Fruit fly (Drosophila melanogaster) whole organism, embryonic: ENCODE measurements around the gene CG2059.

Source experiments
- Abd-B ChIP-seq: fragments of 200-800 bp; sonication (Bioruptor generic); optimal IDR thresholded peaks from 2 replicates; lab custom pipeline; 2018; ENCODE audit warnings: missing biosample characterization, mild to moderate bottlenecking, missing genetic modification characterization, moderate library complexity
- B-H2 ChIP-seq: fragments of 200-800 bp; sonication (Bioruptor generic); optimal IDR thresholded peaks from 2 replicates; lab custom pipeline; 2018; ENCODE audit warnings: missing biosample characterization, mild to moderate bottlenecking, missing genetic modification characterization
- CG10543 ChIP-seq: fragments of 200-800 bp; sonication (Bioruptor generic); optimal IDR thresholded peaks from 3 replicates; lab custom pipeline; 2017; ENCODE audit warnings: missing biosample characterization, mild to moderate bottlenecking, missing genetic modification characterization, moderate library complexity
- CG12071 ChIP-seq: fragments of 200-800 bp; sonication (Bioruptor generic); optimal IDR thresholded peaks from 3 replicates; lab custom pipeline; 2018; ENCODE audit warnings: missing biosample characterization, mild to moderate bottlenecking, missing genetic modification characterization
- CG12219 ChIP-seq: fragments of 200-800 bp; sonication (Bioruptor generic); optimal IDR thresholded peaks from 3 replicates; lab custom pipeline; 2018; ENCODE audit warnings: missing biosample characterization, mild to moderate bottlenecking, missing genetic modification characterization
- CG12942 ChIP-seq: fragments of 200-800 bp; sonication (Bioruptor generic); optimal IDR thresholded peaks from 3 replicates; lab custom pipeline; 2016; ENCODE audit warnings: missing biosample characterization, missing genetic modification characterization
- CG13123 ChIP-seq: fragments of 200-800 bp; sonication (Bioruptor generic); optimal IDR thresholded peaks from 2 replicates; lab custom pipeline; 2016; ENCODE audit warnings: missing biosample characterization, missing genetic modification characterization
- CG15696 ChIP-seq: fragments of 200-800 bp; sonication (Bioruptor generic); optimal IDR thresholded peaks from 2 replicates; lab custom pipeline; 2019; ENCODE audit warnings: missing biosample characterization, mild to moderate bottlenecking, missing genetic modification characterization, moderate library complexity
- CG18262 ChIP-seq: fragments of 200-800 bp; optimal IDR thresholded peaks from 3 replicates; lab custom pipeline; 2019; ENCODE audit warnings: missing biosample characterization, mild to moderate bottlenecking, missing genetic modification characterization, moderate library complexity
- CG2116 ChIP-seq: fragments of 200-800 bp; sonication (Bioruptor generic); optimal IDR thresholded peaks from 3 replicates; lab custom pipeline; 2018; ENCODE audit warnings: missing biosample characterization, mild to moderate bottlenecking, missing genetic modification characterization
- CG2129 ChIP-seq: fragments of 200-800 bp; sonication (Bioruptor generic); IDR thresholded peaks from 2 replicates; pipeline ENCODE4 v1.3.6; 2022; ENCODE audit warnings: missing biosample characterization, missing genetic modification characterization; ENCODE audit not compliant: partially characterized antibody
- CG2875 ChIP-seq: fragments of 200-800 bp; sonication (Bioruptor generic); optimal IDR thresholded peaks from 2 replicates; lab custom pipeline; 2017; ENCODE audit warnings: missing biosample characterization, mild to moderate bottlenecking, missing genetic modification characterization, missing genetic modification reagents
- CG31224 ChIP-seq: fragments of 200-800 bp; sonication (Bioruptor generic); IDR thresholded peaks from 2 replicates; pipeline ENCODE4 v1.3.6; 2022; ENCODE audit warnings: missing biosample characterization, missing genetic modification characterization
- CG32532 ChIP-seq: fragments of 200-800 bp; sonication (Bioruptor generic); IDR thresholded peaks from 2 replicates; pipeline ENCODE4 v1.3.6; 2022; ENCODE audit warnings: missing biosample characterization, missing genetic modification characterization
- CG3281 ChIP-seq: fragments of 200-800 bp; sonication (Bioruptor generic); optimal IDR thresholded peaks from 3 replicates; lab custom pipeline; 2017; ENCODE audit warnings: missing biosample characterization, mild to moderate bottlenecking, missing genetic modification characterization
- CG43689 ChIP-seq: fragments of 200-800 bp; sonication (Bioruptor generic); IDR thresholded peaks from 2 replicates; pipeline ENCODE4 v1.3.6; 2022; ENCODE audit warnings: missing biosample characterization, missing genetic modification characterization
- CG6254 ChIP-seq: fragments of 200-800 bp; sonication (Bioruptor generic); optimal IDR thresholded peaks from 3 replicates; lab custom pipeline; 2017; ENCODE audit warnings: mild to moderate bottlenecking, missing biosample characterization, missing genetic modification reagents, missing genetic modification characterization
- Dek ChIP-seq: fragments of 200-800 bp; sonication (Bioruptor generic); optimal IDR thresholded peaks from 3 replicates; lab custom pipeline; 2019; ENCODE audit warnings: missing biosample characterization, mild to moderate bottlenecking, missing genetic modification characterization, moderate library complexity
- Dll ChIP-seq: fragments of 200-800 bp; sonication (Bioruptor generic); IDR thresholded peaks from 4 replicates; pipeline ENCODE4 v1.3.6; 2022; ENCODE audit warnings: missing biosample characterization, missing genetic modification characterization; ENCODE audit not compliant: partially characterized antibody
- Drgx ChIP-seq: fragments of 200-800 bp; sonication (Bioruptor generic); IDR thresholded peaks from 2 replicates; pipeline ENCODE4 v1.3.6; 2022; ENCODE audit warnings: missing biosample characterization, missing genetic modification characterization
- E2f1 ChIP-seq: fragments of 200-800 bp; sonication (Bioruptor generic); IDR thresholded peaks from 2 replicates; pipeline ENCODE4 v1.3.6; 2022; ENCODE audit warnings: missing biosample characterization, missing genetic modification characterization
- E2f2 ChIP-seq: fragments of 200-800 bp; sonication (Bioruptor generic); IDR thresholded peaks from 2 replicates; pipeline ENCODE4 v1.3.6; 2022; ENCODE audit warnings: missing biosample characterization, missing genetic modification characterization
- Fer1 ChIP-seq: fragments of 200-800 bp; sonication (Bioruptor generic); optimal IDR thresholded peaks from 2 replicates; lab custom pipeline; 2017; ENCODE audit warnings: missing biosample characterization, mild to moderate bottlenecking, missing genetic modification characterization
- H2.0 ChIP-seq: fragments of 200-800 bp; sonication (Bioruptor generic); IDR thresholded peaks from 2 replicates; pipeline ENCODE4 v1.3.6; 2022; ENCODE audit warnings: missing biosample characterization, missing genetic modification characterization
- HHEX ChIP-seq: fragments of 200-800 bp; sonication (Bioruptor generic); optimal IDR thresholded peaks from 3 replicates; lab custom pipeline; 2017; ENCODE audit warnings: missing biosample characterization, mild to moderate bottlenecking, missing genetic modification characterization, missing genetic modification reagents
- Hey ChIP-seq: fragments of 200-800 bp; sonication (Bioruptor generic); optimal IDR thresholded peaks from 3 replicates; lab custom pipeline; 2018; ENCODE audit warnings: missing biosample characterization, mild to moderate bottlenecking, missing genetic modification characterization
- Hr78 ChIP-seq, 2 experiments: fragments of 200-800 bp in 1 of 2; fragments of >200 bp in 1 of 2; sonication (Bioruptor generic) in 1 of 2; optimal IDR thresholded peaks; 2 replicates each; lab custom pipeline; 2017 to 2019; ENCODE audit warnings: missing biosample characterization in 2 of 2, missing genetic modification characterization in 2 of 2, mild to moderate bottlenecking in 1 of 2, moderate library complexity in 1 of 2
- NK7.1 ChIP-seq: fragments of 200-800 bp; sonication (Bioruptor generic); optimal IDR thresholded peaks from 3 replicates; lab custom pipeline; 2016; ENCODE audit warnings: missing biosample characterization, missing genetic modification characterization
- Nf-YA ChIP-seq: fragments of 200-800 bp; sonication (Bioruptor generic); IDR thresholded peaks from 2 replicates; pipeline ENCODE4 v1.3.6; 2022; ENCODE audit warnings: missing biosample characterization, missing genetic modification characterization
- TFAM ChIP-seq: fragments of 200-800 bp; sonication (Bioruptor generic); optimal IDR thresholded peaks from 2 replicates; lab custom pipeline; 2017; ENCODE audit warnings: missing biosample characterization, missing genetic modification characterization, inconsistent platforms
- ac ChIP-seq: fragments of 200-800 bp; sonication (Bioruptor generic); optimal IDR thresholded peaks from 3 replicates; lab custom pipeline; 2017; ENCODE audit warnings: missing biosample characterization, mild to moderate bottlenecking, missing genetic modification characterization
- amos ChIP-seq: fragments of 200-800 bp; sonication (Bioruptor generic); IDR thresholded peaks from 2 replicates; pipeline ENCODE4 v1.3.6; 2022; ENCODE audit warnings: missing biosample characterization, missing genetic modification characterization; ENCODE audit not compliant: partially characterized antibody
- chif ChIP-seq, 2 experiments: fragments of 200-800 bp; sonication (Bioruptor generic); optimal IDR thresholded peaks; 3 replicates each; lab custom pipeline; 2016; ENCODE audit warnings: missing biosample characterization in 2 of 2, missing genetic modification characterization in 2 of 2
- fu2 ChIP-seq: fragments of 200-800 bp; sonication (Bioruptor generic); optimal IDR thresholded peaks from 2 replicates; lab custom pipeline; 2016; ENCODE audit warnings: missing biosample characterization, missing genetic modification characterization
- gce ChIP-seq: fragments of 200-800 bp; sonication (Bioruptor generic); IDR thresholded peaks from 3 replicates; pipeline ENCODE4 v1.3.6; 2022; ENCODE audit warnings: missing biosample characterization, missing genetic modification characterization
- gcm ChIP-seq: fragments of 200-800 bp; sonication (Bioruptor generic); optimal IDR thresholded peaks from 2 replicates; lab custom pipeline; 2019; ENCODE audit warnings: missing biosample characterization, mild to moderate bottlenecking, missing genetic modification characterization, moderate library complexity
- hbn ChIP-seq: fragments of 200-800 bp; sonication (Bioruptor generic); IDR thresholded peaks from 2 replicates; pipeline ENCODE4 v1.3.6; 2022; ENCODE audit warnings: missing biosample characterization, missing genetic modification characterization; ENCODE audit not compliant: partially characterized antibody
- her ChIP-seq: fragments of 200-800 bp; sonication (Bioruptor generic); optimal IDR thresholded peaks from 2 replicates; lab custom pipeline; 2016; ENCODE audit warnings: missing biosample characterization, missing genetic modification characterization
- jing ChIP-seq: fragments of 200-800 bp; sonication (Bioruptor generic); optimal IDR thresholded peaks from 2 replicates; lab custom pipeline; 2018; ENCODE audit warnings: missing biosample characterization, mild to moderate bottlenecking, missing genetic modification characterization
- jumu ChIP-seq: fragments of 200-800 bp; sonication (Bioruptor generic); optimal IDR thresholded peaks from 3 replicates; lab custom pipeline; 2016; ENCODE audit warnings: missing biosample characterization, missing genetic modification characterization
- mirr ChIP-seq: fragments of 200-800 bp; sonication (Bioruptor generic); optimal IDR thresholded peaks from 3 replicates; lab custom pipeline; 2018; ENCODE audit warnings: missing biosample characterization, mild to moderate bottlenecking, missing genetic modification characterization
- oc ChIP-seq: fragments of 200-800 bp; sonication (Bioruptor generic); optimal IDR thresholded peaks from 2 replicates; lab custom pipeline; 2018; ENCODE audit warnings: missing biosample characterization, mild to moderate bottlenecking, missing genetic modification characterization, moderate library complexity
- org-1 ChIP-seq: fragments of 200-800 bp; sonication (Bioruptor generic); optimal IDR thresholded peaks from 2 replicates; lab custom pipeline; 2017; ENCODE audit warnings: missing biosample characterization, missing genetic modification characterization
- pan ChIP-seq, 4 experiments: fragments of >200 bp in 3 of 4; fragments of 200-800 bp in 1 of 4; sonication (Bioruptor generic) in 1 of 4; optimal IDR thresholded peaks in 3 of 4; IDR thresholded peaks in 1 of 4; 2 replicates each; pipeline versions ENCODE4 v1.3.6 to Lab custom; 2017 to 2022; ENCODE audit warnings: missing biosample characterization in 2 of 4, missing genetic modification characterization in 2 of 4, mixed read lengths in 1 of 4
- sr ChIP-seq: fragments of 200-800 bp; sonication (Bioruptor generic); IDR thresholded peaks from 3 replicates; pipeline ENCODE4 v1.3.6; 2022; ENCODE audit warnings: missing biosample characterization, missing genetic modification characterization
- ssp ChIP-seq: fragments of 200-800 bp; sonication (Bioruptor generic); IDR thresholded peaks from 2 replicates; pipeline ENCODE4 v1.3.6; 2022; ENCODE audit warnings: missing biosample characterization, missing genetic modification characterization
- stwl ChIP-seq: fragments of 200-800 bp; sonication (Bioruptor generic); optimal IDR thresholded peaks from 3 replicates; lab custom pipeline; 2018; ENCODE audit warnings: missing biosample characterization, mild to moderate bottlenecking, missing genetic modification characterization, moderate library complexity
- vfl ChIP-seq: fragments of 200-800 bp; sonication (Bioruptor generic); optimal IDR thresholded peaks from 2 replicates; lab custom pipeline; 2016; ENCODE audit warnings: missing biosample characterization, missing genetic modification characterization
- wdn ChIP-seq: fragments of 200-800 bp; sonication (Bioruptor generic); IDR thresholded peaks from 2 replicates; pipeline ENCODE4 v1.3.6; 2022; ENCODE audit warnings: missing biosample characterization, missing genetic modification characterization

Gene CG2059

DNA sequence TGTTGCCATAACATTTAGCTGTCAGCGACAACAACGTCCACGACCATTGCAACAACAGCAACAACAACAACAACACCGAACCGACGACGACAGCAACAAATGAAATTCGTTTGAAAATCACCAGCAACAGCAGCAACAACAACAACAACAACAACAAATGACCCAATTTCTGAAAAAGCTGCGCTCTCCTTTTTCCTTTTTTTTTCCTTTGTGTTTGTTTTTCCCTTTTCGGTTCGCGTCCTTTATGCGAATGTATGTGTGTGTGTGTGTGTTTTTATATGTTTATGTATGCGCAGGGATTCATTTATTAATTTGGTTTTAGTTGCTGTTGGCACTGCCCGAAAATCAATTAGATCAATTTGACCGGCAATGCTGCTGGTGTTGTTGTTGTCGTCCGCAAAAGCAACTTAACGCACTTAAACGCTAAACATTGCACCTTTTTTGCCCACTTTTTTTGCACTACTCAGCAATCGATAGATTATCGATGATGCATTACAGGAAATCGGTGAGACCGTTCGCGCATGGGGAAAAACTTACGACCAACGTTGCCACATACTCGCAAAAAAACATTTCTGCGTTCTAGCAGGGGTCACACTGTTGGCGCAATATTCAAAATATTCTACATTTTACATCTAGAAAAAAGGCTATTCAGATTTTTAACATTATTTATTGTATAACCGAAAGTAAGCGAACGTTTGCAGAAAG, 4.8 kb downstream of the CG2059 start, which contains the start of gene unc-119 (continued):
- TF ChIP-seq H2.0 (GFP tag; lab: Robert Waterston, UW) (no peak), pan (optimal IDR thresholded peaks at IDR 0.05; lab: Kevin White, UChicago) (no peak), pan (GFP tag; optimal IDR thresholded peaks at IDR 0.05 in 1 of 2, IDR thresholded peaks at IDR 0.05 in 1 of 2) (no peak), Fer1 (GFP tag; lab: Kevin White, UChicago) (peak; percentile 15), jumu (GFP tag; lab: Kevin White, UChicago) (no peak), CG15696 (tag; lab: Kevin White, UChicago) (no peak), CG43689 (GFP tag; lab: Robert Waterston, UW) (no peak), oc (tag; lab: Kevin White, UChicago) (peak; percentile 9), fu2 (no peak), Nf-YA (GFP tag; lab: Robert Waterston, UW) (no peak), org-1 (no peak), CG2875 (GFP tag; lab: Kevin White, UChicago) (no peak), gcm (GFP tag; lab: Kevin White, UChicago) (no peak), CG2129 (GFP tag; lab: Robert Waterston, UW) (no peak; the same call in none of the 2 replicates), ac (no peak), Abd-B (GFP tag; lab: Kevin White, UChicago) (no peak), CG12071 (GFP tag; lab: Kevin White, UChicago) (no peak), vfl (no peak), E2f2 (peak; percentile 96), sr (GFP tag; lab: Robert Waterston, UW) (no peak), stwl (tag; lab: Kevin White, UChicago) (peak; percentile 82), hbn (GFP tag; lab: Robert Waterston, UW) (peak; percentile 51; the same call in 1 of the 2 replicates), gce (GFP tag; lab: Robert Waterston, UW) (no peak), NK7.1 (GFP tag; lab: Kevin White, UChicago) (no peak), Drgx (GFP tag; lab: Robert Waterston, UW) (no peak), chif (GFP tag; optimal IDR thresholded peaks at IDR 0.05; lab: Kevin White, UChicago) (no peak), jing (no peak), CG12942 (GFP tag; lab: Kevin White, UChicago) (no peak), CG3281 (GFP tag; lab: Kevin White, UChicago) (no peak), HHEX (GFP tag; lab: Kevin White, UChicago) (no peak), CG32532 (no peak), E2f1 (no peak), her (no peak), Dek (tag; lab: Kevin White, UChicago) (no peak), CG12219 (no peak), CG6254 (GFP tag; lab: Kevin White, UChicago) (no peak), CG31224 (GFP tag; lab: Robert Waterston, UW) (no peak), Hr78 (GFP tag; optimal IDR thresholded peaks at IDR 0.05; lab: Kevin White, UChicago) (no peak), ssp (GFP tag; lab: Robert Waterston, UW) (no peak), wdn (GFP tag; lab: Robert Waterston, UW) (no peak), Hey (tag; lab: Kevin White, UChicago) (no peak), amos (GFP tag; lab: Robert Waterston, UW) (peak; percentile 79), CG2116 (GFP tag; lab: Kevin White, UChicago) (peak; percentile 79), CG10543 (GFP tag; lab: Kevin White, UChicago) (no peak), B-H2 (GFP tag; lab: Kevin White, UChicago) (no peak), CG13123 (no peak), mirr (GFP tag; lab: Kevin White, UChicago) (no peak), CG18262 (tag; lab: Kevin White, UChicago) (no peak), Dll (peak; percentile 76), TFAM (no peak)
